Fruit fly (Drosophila melanogaster) whole organism, embryonic: ENCODE data around the gene Rtnl1.

Experiments used
- BtbVII ChIP-seq: fragments of 200-800 bp; sonication (Bioruptor generic); optimal IDR thresholded peaks from 3 replicates; lab custom pipeline; 2017; ENCODE audit warnings: missing biosample characterization, mild to moderate bottlenecking, missing genetic modification characterization
- CG1024 ChIP-seq: fragments of 200-800 bp; sonication (Bioruptor generic); IDR thresholded peaks from 2 replicates; pipeline ENCODE4 v1.3.6; 2022; ENCODE audit warnings: missing biosample characterization, missing genetic modification characterization
- CG10267 ChIP-seq: fragments of 200-800 bp; sonication (Bioruptor generic); optimal IDR thresholded peaks from 2 replicates; lab custom pipeline; 2018; ENCODE audit warnings: missing biosample characterization, mild to moderate bottlenecking, missing genetic modification characterization, moderate library complexity
- CG11456 ChIP-seq: fragments of 200-800 bp; sonication (Bioruptor generic); IDR thresholded peaks from 3 replicates; pipeline ENCODE4 v1.3.6; 2022; ENCODE audit warnings: missing biosample characterization, missing genetic modification characterization
- CG15479 ChIP-seq: fragments of 200-800 bp; sonication (Bioruptor generic); optimal IDR thresholded peaks from 3 replicates; lab custom pipeline; 2019; ENCODE audit warnings: missing biosample characterization, mild to moderate bottlenecking, missing genetic modification characterization, moderate library complexity
- CG31365 ChIP-seq: fragments of 200-800 bp; sonication (Bioruptor generic); optimal IDR thresholded peaks from 2 replicates; lab custom pipeline; 2018; ENCODE audit warnings: missing biosample characterization, mild to moderate bottlenecking, missing genetic modification characterization
- CG34422 ChIP-seq: fragments of 200-800 bp; sonication (Bioruptor generic); IDR thresholded peaks from 3 replicates; pipeline ENCODE4 v1.3.6; 2022; ENCODE audit warnings: missing biosample characterization, missing genetic modification characterization
- CG3847 ChIP-seq: fragments of 200-800 bp; sonication (Bioruptor generic); IDR thresholded peaks from 2 replicates; pipeline ENCODE4 v1.3.6; 2022; ENCODE audit warnings: missing biosample characterization, missing genetic modification characterization
- CG4360 ChIP-seq: fragments of 200-800 bp; sonication (Bioruptor generic); IDR thresholded peaks from 2 replicates; pipeline ENCODE4 v1.3.6; 2022; ENCODE audit warnings: missing biosample characterization, missing genetic modification characterization
- CG6175 ChIP-seq: fragments of 200-800 bp; sonication (Bioruptor generic); IDR thresholded peaks from 3 replicates; pipeline ENCODE4 v1.3.6; 2022; ENCODE audit warnings: missing biosample characterization, missing genetic modification characterization
- CG6654 ChIP-seq: fragments of 200-800 bp; sonication (Bioruptor generic); optimal IDR thresholded peaks from 2 replicates; lab custom pipeline; 2017; ENCODE audit warnings: missing biosample characterization, mild to moderate bottlenecking, missing genetic modification characterization
- CG8478 ChIP-seq: fragments of >200 bp; optimal IDR thresholded peaks from 2 replicates; lab custom pipeline; 2018
- CG8765 ChIP-seq: fragments of 200-800 bp; sonication (Bioruptor generic); IDR thresholded peaks from 2 replicates; pipeline ENCODE4 v1.3.6; 2022; ENCODE audit warnings: missing biosample characterization, missing genetic modification characterization
- Dfd ChIP-seq, 2 experiments: fragments of >200 bp; optimal IDR thresholded peaks; 2 replicates each; lab custom pipeline; 2017; ENCODE audit warnings: missing biosample characterization in 2 of 2, missing genetic modification characterization in 2 of 2
- Doc3 ChIP-seq: fragments of 200-800 bp; sonication (Bioruptor generic); IDR thresholded peaks from 3 replicates; pipeline ENCODE4 v1.3.6; 2022; ENCODE audit warnings: missing biosample characterization, missing genetic modification characterization; ENCODE audit not compliant: partially characterized antibody
- Eip74EF ChIP-seq, 2 experiments: fragments of 200-800 bp in 1 of 2; fragments of >200 bp in 1 of 2; sonication (Bioruptor generic) in 1 of 2; optimal IDR thresholded peaks; 2 replicates each; lab custom pipeline; 2017 to 2019; ENCODE audit warnings: missing biosample characterization in 2 of 2, missing genetic modification characterization in 2 of 2, mild to moderate bottlenecking in 1 of 2, moderate library complexity in 1 of 2
- Elba2 ChIP-seq: fragments of 200-800 bp; sonication (Bioruptor generic); optimal IDR thresholded peaks from 3 replicates; lab custom pipeline; 2016; ENCODE audit warnings: missing biosample characterization, missing genetic modification characterization
- Fer1 ChIP-seq: fragments of 200-800 bp; sonication (Bioruptor generic); optimal IDR thresholded peaks from 2 replicates; lab custom pipeline; 2017; ENCODE audit warnings: missing biosample characterization, mild to moderate bottlenecking, missing genetic modification characterization
- Gsc ChIP-seq: fragments of 200-800 bp; sonication (Bioruptor generic); IDR thresholded peaks from 2 replicates; pipeline ENCODE4 v1.3.6; 2022; ENCODE audit warnings: missing biosample characterization, missing genetic modification characterization
- Gug ChIP-seq: fragments of 200-800 bp; sonication (Bioruptor generic); IDR thresholded peaks from 4 replicates; pipeline ENCODE4 v1.3.6; 2022; ENCODE audit warnings: missing biosample characterization, missing genetic modification characterization
- Stat92E ChIP-seq, 3 experiments: fragments of >200 bp in 2 of 3; fragments of 200-800 bp in 1 of 3; sonication (Bioruptor generic) in 1 of 3; optimal IDR thresholded peaks; 2 replicates each; lab custom pipeline; 2017 to 2019; ENCODE audit warnings: missing biosample characterization in 3 of 3, missing genetic modification characterization in 3 of 3, mild to moderate bottlenecking in 1 of 3, moderate library complexity in 1 of 3
- ara ChIP-seq: fragments of 200-800 bp; sonication (Bioruptor generic); IDR thresholded peaks from 2 replicates; pipeline ENCODE4 v1.3.6; 2022; ENCODE audit warnings: missing biosample characterization, missing genetic modification characterization
- cad ChIP-seq: fragments of >200 bp; optimal IDR thresholded peaks from 2 replicates; lab custom pipeline; 2017; ENCODE audit warnings: missing biosample characterization, missing genetic modification characterization
- chinmo ChIP-seq: fragments of 200-800 bp; sonication (Bioruptor generic); IDR thresholded peaks from 4 replicates; pipeline ENCODE4 v1.3.6; 2022; ENCODE audit warnings: missing biosample characterization, missing genetic modification characterization; ENCODE audit not compliant: partially characterized antibody
- esg ChIP-seq: fragments of 200-800 bp; sonication (Bioruptor generic); conservative IDR thresholded peaks from 2 replicates; pipeline ENCODE4 v1.3.6; 2022; ENCODE audit warnings: missing biosample characterization, missing genetic modification characterization
- gfzf ChIP-seq: fragments of 200-800 bp; sonication (Bioruptor generic); optimal IDR thresholded peaks from 2 replicates; lab custom pipeline; 2016; ENCODE audit warnings: missing biosample characterization, mild to moderate bottlenecking, missing genetic modification characterization, moderate library complexity
- gro ChIP-seq: fragments of 200-800 bp; sonication (Bioruptor generic); optimal IDR thresholded peaks from 2 replicates; lab custom pipeline; 2016; ENCODE audit warnings: missing biosample characterization, missing genetic modification characterization
- ind ChIP-seq: fragments of 200-800 bp; sonication (Bioruptor generic); optimal IDR thresholded peaks from 3 replicates; lab custom pipeline; 2016; ENCODE audit warnings: missing biosample characterization, missing genetic modification characterization
- lilli ChIP-seq: fragments of 200-800 bp; sonication (Bioruptor generic); optimal IDR thresholded peaks from 3 replicates; lab custom pipeline; 2016; ENCODE audit warnings: missing biosample characterization, missing genetic modification characterization
- sens ChIP-seq: fragments of 200-800 bp; sonication (Bioruptor generic); peaks from one replicate; lab custom pipeline; 2016; ENCODE audit warnings: missing biosample characterization, missing genetic modification characterization
- sisA ChIP-seq: fragments of 200-800 bp; sonication (Bioruptor generic); IDR thresholded peaks from 2 replicates; pipeline ENCODE4 v1.3.6; 2022; ENCODE audit warnings: missing biosample characterization, missing genetic modification characterization
- sna ChIP-seq: fragments of 200-800 bp; sonication (Bioruptor generic); IDR thresholded peaks from 2 replicates; pipeline ENCODE4 v1.3.6; 2022; ENCODE audit warnings: missing biosample characterization, missing genetic modification characterization; ENCODE audit not compliant: partially characterized antibody
- tll ChIP-seq, 2 experiments: fragments of 200-800 bp in 1 of 2; fragments of >200 bp in 1 of 2; sonication (Bioruptor generic) in 1 of 2; optimal IDR thresholded peaks; 2 replicates each; lab custom pipeline; 2017 to 2019; ENCODE audit warnings: missing biosample characterization in 2 of 2, missing genetic modification characterization in 2 of 2, mild to moderate bottlenecking in 1 of 2, moderate library complexity in 1 of 2
- usp ChIP-seq: fragments of >200 bp; optimal IDR thresholded peaks from 2 replicates; lab custom pipeline; 2017; ENCODE audit warnings: missing biosample characterization, missing genetic modification characterization
- vvl ChIP-seq: fragments of 200-800 bp; sonication (Bioruptor generic); IDR thresholded peaks from 2 replicates; pipeline ENCODE4 v1.3.6; 2022; ENCODE audit warnings: missing biosample characterization, missing genetic modification characterization

Gene Rtnl1

DNA sequence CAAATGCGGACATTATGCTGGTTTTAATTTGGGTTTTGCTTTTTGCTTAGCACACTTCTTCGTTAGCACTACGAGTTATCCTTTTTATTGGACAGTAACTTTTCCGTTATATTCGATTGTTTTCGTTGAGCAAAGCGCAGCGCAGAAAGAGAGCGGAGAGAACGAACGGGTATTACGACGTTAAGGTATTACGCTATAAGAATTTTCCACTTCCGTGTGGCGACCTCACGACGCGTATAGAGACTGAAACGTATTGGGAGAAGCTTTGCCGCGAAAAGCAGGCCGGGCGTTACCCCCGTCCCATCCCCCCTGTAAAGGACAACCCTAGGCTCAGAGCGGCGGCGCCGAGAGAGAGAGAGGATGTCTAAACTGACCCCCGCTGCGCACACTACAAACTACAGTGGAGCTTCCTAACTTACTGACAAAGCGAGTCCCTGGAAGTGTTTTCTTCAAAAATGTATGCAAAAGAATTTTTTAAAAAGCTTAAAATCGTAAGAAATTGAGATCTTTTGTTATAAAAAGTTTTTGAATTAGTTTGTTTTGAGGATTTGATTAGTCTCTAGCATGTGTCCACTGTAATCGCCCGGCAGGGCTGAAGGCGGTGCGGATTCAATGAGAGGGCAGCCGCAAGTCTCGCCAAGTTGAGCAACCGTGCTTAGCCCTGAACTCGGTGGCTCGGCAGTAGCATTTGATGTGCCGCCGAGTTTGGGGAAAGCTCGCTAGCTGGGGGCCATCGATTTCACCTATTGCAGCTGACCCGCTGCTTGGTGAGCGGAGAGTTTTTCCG lies 4.7 kb downstream of the Rtnl1 start (continued):
- TF ChIP-seq sna (GFP tag; lab: Robert Waterston, UW) = 0 out of 2 replicates have a peak, but pooled peaks have one; percentile 13
- peak; percentile 88 for TF ChIP-seq Gsc (GFP tag; lab: Robert Waterston, UW)
- no peak for TF ChIP-seq usp (GFP tag; lab: Kevin White, UChicago)
- TF ChIP-seq esg (GFP tag; lab: Robert Waterston, UW) = peak; percentile 96
- peak; percentile 97 for TF ChIP-seq Gug (GFP tag; lab: Robert Waterston, UW)
- TF ChIP-seq lilli (GFP tag; lab: Kevin White, UChicago) = peak; percentile 97
- TF ChIP-seq CG8765 (GFP tag; lab: Robert Waterston, UW) = peak; percentile 83
- peak; percentile 93 for TF ChIP-seq BtbVII (GFP tag; lab: Kevin White, UChicago)
- peak; percentile 11 for TF ChIP-seq gfzf
- TF ChIP-seq vvl = peak; percentile 98
- peak; percentile 96 for TF ChIP-seq ind (GFP tag; lab: Kevin White, UChicago)
- TF ChIP-seq CG10267 (tag; lab: Kevin White, UChicago) = peak; percentile 85
- TF ChIP-seq CG1024 (GFP tag; lab: Robert Waterston, UW) = peak; percentile 87
- TF ChIP-seq Doc3 (GFP tag; lab: Robert Waterston, UW) = no peak
- peak; percentile 98 for TF ChIP-seq Fer1 (GFP tag; lab: Kevin White, UChicago)
- TF ChIP-seq CG11456 (GFP tag; lab: Robert Waterston, UW) = peak; percentile 96
- TF ChIP-seq ara (GFP tag; lab: Robert Waterston, UW) = peak; percentile 92
- TF ChIP-seq Stat92E (GFP tag; optimal IDR thresholded peaks at IDR 0.05; lab: Kevin White, UChicago) = no peak
- TF ChIP-seq gro = peak; percentile 96

DNA sequence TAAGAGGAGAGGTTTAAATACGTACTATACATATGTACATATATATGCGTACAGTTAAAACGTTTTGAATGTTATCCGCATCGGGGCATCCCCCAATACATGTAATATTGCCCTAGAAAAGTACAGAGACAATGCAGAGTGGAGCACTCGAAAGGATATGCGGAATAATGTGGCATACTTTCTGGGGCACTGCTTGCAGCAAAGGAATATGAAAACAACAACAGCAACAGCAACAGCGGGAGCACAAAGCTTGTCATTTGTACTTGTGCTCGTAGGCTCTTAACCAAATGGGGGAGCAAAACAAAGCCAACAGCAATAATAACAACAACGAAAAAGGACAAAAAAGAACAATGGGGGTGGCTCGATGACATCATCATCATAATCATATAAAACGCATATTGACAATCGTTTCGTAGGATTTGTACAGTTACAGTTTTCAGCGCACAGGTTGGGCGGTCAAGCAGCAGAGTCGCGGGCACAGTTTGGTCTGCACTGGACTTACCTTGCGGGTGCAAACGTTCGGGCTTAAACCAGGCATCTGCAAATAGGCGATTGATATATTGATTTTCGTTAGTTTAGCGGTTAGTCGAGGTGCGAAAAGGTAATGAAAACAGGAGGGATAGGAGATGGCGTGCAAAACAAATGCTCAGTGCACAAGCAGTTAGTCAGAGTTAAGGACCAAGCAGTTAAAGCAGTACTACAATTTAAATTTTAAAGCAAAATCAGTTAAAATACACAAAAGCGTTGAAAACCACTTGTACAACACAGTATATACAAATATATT lies 5.7 kb downstream of the Rtnl1 start:
- TF ChIP-seq CG6175 (GFP tag; lab: Robert Waterston, UW) = no peak
- TF ChIP-seq CG4360 (GFP tag; lab: Robert Waterston, UW) = peak; percentile 77
- no peak for TF ChIP-seq CG3847
- peak; percentile 78 for TF ChIP-seq CG8478 (lab: Kevin White, UChicago)
- TF ChIP-seq Dfd (GFP tag; optimal IDR thresholded peaks at IDR 0.05; lab: Kevin White, UChicago) = peak in 1 of 2 experiments; percentile 97
- TF ChIP-seq Elba2 (GFP tag; lab: Kevin White, UChicago) = no peak
- peak in 1 of 2 experiments; percentile 46 for TF ChIP-seq tll (GFP tag; optimal IDR thresholded peaks at IDR 0.05; lab: Kevin White, UChicago)
- peak in 1 of 2 experiments; percentile 68 for TF ChIP-seq Eip74EF (GFP tag; optimal IDR thresholded peaks at IDR 0.05; lab: Kevin White, UChicago)
- TF ChIP-seq sens (GFP tag; lab: Kevin White, UChicago) = peak; percentile 42
- no peak for TF ChIP-seq CG15479 (GFP tag; lab: Kevin White, UChicago)
- TF ChIP-seq CG31365 = peak; percentile 81
- 0 out of 4 replicates have a peak, but pooled peaks have one; percentile 21 for TF ChIP-seq chinmo (GFP tag; lab: Robert Waterston, UW)
- TF ChIP-seq CG6654 (GFP tag; lab: Kevin White, UChicago) = peak; percentile 97
- peak; percentile 84 for TF ChIP-seq cad (GFP tag; lab: Kevin White, UChicago)
- TF ChIP-seq sisA (GFP tag; lab: Robert Waterston, UW) = no peak
- TF ChIP-seq CG34422 (GFP tag; lab: Robert Waterston, UW) = 0 out of 3 replicates have a peak, but pooled peaks have one; percentile 24
